Fruit fly (Drosophila melanogaster): ENCODE measurements around the gene Obp22a.
A peak's percentile ranks its signal among the peaks of the same experiment; 100 is the strongest.

Obp22a gene

DNA sequence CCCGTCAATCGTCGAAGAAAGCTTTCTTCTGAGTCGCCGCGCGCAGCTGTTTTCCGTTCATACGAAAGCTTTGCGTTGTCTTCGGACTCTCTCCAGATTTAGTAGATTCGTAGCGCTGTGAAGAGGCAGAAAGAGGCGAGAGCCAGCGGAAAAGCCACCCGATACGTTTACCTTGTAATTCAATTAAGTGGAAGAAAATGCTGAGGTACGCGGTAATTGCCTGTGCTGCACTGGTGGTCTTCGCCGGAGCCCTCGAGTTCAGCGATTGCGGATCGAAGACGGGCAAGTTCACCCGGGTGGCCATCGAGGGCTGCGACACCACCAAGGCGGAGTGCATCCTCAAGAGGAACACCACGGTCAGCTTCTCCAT lies 3.8 kb downstream of the Obp22a start, which contains the start of gene Npc2a:
Npc2a (plus strand) TSS at position 99 of the 370 bp plus-strand sequence.
- TF ChIP-seq Eip78C (GFP tag) (peak; percentile 28), CG8319 (GFP tag; optimal IDR thresholded peaks at IDR 0.05) (no peak), CG10669 (GFP tag; optimal IDR thresholded peaks at IDR 0.05) (no peak), CG6163 (GFP tag; IDR thresholded peaks at IDR 0.05) (no peak), ss (GFP tag; optimal IDR thresholded peaks at IDR 0.05) (no peak), CG6808 (GFP tag; optimal IDR thresholded peaks at IDR 0.05) (no peak), fkh (GFP tag; optimal IDR thresholded peaks at IDR 0.05) (no peak), CG1621 (tag; optimal IDR thresholded peaks at IDR 0.05) (no peak), CG11294 (GFP tag; IDR thresholded peaks at IDR 0.05) (no peak), svp (GFP tag) (peak; percentile 63), CG3919 (GFP tag; optimal IDR thresholded peaks at IDR 0.05) (peak; percentile 3), CG6276 (GFP tag; optimal IDR thresholded peaks at IDR 0.05) (no peak), topi (GFP tag; optimal IDR thresholded peaks at IDR 0.05) (no peak), Hr39 (GFP tag; optimal IDR thresholded peaks at IDR 0.05) (no peak)

- TF ChIP-seq Smox (GFP tag; optimal IDR thresholded peaks at IDR 0.05) (no peak), eg (GFP tag; IDR thresholded peaks at IDR 0.05) (no peak), ss (GFP tag; optimal IDR thresholded peaks at IDR 0.05) (peak in 1 of 2 experiments; percentile 22), Eip93F (GFP tag; optimal IDR thresholded peaks at IDR 0.05) (peak; percentile 38), lz (GFP tag; optimal IDR thresholded peaks at IDR 0.05) (no peak), CG31627 (GFP tag; optimal IDR thresholded peaks at IDR 0.05) (peak; percentile 1), dsx (GFP tag; optimal IDR thresholded peaks at IDR 0.05; ENCODE audit: poor library complexity, severe bottlenecking) (peak; percentile 22), Met (GFP tag; optimal IDR thresholded peaks at IDR 0.05) (peak; percentile 47), Lpt (GFP tag; optimal IDR thresholded peaks at IDR 0.05) (no peak), CG8632 (GFP tag; optimal IDR thresholded peaks at IDR 0.05) (no peak), fd59A (GFP tag; optimal IDR thresholded peaks at IDR 0.05) (no peak), CG9139 (GFP tag; optimal IDR thresholded peaks at IDR 0.05) (peak; percentile 28), spab (GFP tag; optimal IDR thresholded peaks at IDR 0.05) (no peak), svp (GFP tag) (peak; percentile 91), CG10631 (GFP tag; optimal IDR thresholded peaks at IDR 0.05) (peak; percentile 17), Hr39 (GFP tag; optimal IDR thresholded peaks at IDR 0.05) (peak; percentile 64), esn (GFP tag; optimal IDR thresholded peaks at IDR 0.05) (peak; percentile 4), Eip78C (GFP tag) (peak; percentile 56), vri (GFP tag; optimal IDR thresholded peaks at IDR 0.05) (no peak), Sox14 (GFP tag; optimal IDR thresholded peaks at IDR 0.05) (peak; percentile 64), CG6792 (GFP tag; optimal IDR thresholded peaks at IDR 0.05) (no peak), CG11294 (GFP tag; IDR thresholded peaks at IDR 0.05) (no peak), OdsH (GFP tag; optimal IDR thresholded peaks at IDR 0.05) (peak; percentile 45), CG32006 (GFP tag; optimal IDR thresholded peaks at IDR 0.05) (peak; percentile 1), pdm3 (GFP tag; optimal IDR thresholded peaks at IDR 0.05) (peak; percentile 45), CG6163 (GFP tag; IDR thresholded peaks at IDR 0.05) (peak; percentile 19; the same call in 2 of the 3 replicates), Ets21C (GFP tag; optimal IDR thresholded peaks at IDR 0.05) (peak; percentile 33), salr (GFP tag; optimal IDR thresholded peaks at IDR 0.05) (peak in 1 of 2 experiments; percentile 36), achi (GFP tag; optimal IDR thresholded peaks at IDR 0.05) (peak; percentile 31), CG8319 (GFP tag; optimal IDR thresholded peaks at IDR 0.05) (no peak), cyc (GFP tag; optimal IDR thresholded peaks at IDR 0.05) (no peak), Blimp-1 (GFP tag; optimal IDR thresholded peaks at IDR 0.05) (no peak), CG34406 (GFP tag; optimal IDR thresholded peaks at IDR 0.05) (no peak)
Measured at dm6 chr2L:1987434-1988191, 4.3 kb downstream of the Obp22a start, which contains the start of gene Got2. TSS of gene Got2 (minus strand) at chr2L:1987758.
